Worm (Caenorhabditis elegans) whole organism, young adult: ENCODE results near the gene F40A3.7.

Experiments
- B0336.3 ChIP-seq: fragments of 200-800 bp; sonication (Bioruptor generic); IDR thresholded peaks from 2 replicates; pipeline ENCODE4 v1.3.6; 2022; ENCODE audit warnings: missing genetic modification characterization, missing compliant biosample characterization
- K11D2.4 ChIP-seq: fragments of 200-800 bp; sonication (Bioruptor generic); IDR thresholded peaks from 2 replicates; pipeline ENCODE4 v1.3.6; 2022; ENCODE audit warnings: missing genetic modification reagents, missing genetic modification characterization, missing compliant biosample characterization
- bed-2 ChIP-seq: fragments of 200-800 bp; sonication (Bioruptor generic); IDR thresholded peaks from 2 replicates; pipeline ENCODE4 v1.3.6; 2022; ENCODE audit warnings: missing genetic modification reagents, missing genetic modification characterization, missing compliant biosample characterization
- cebp-1 ChIP-seq, 2 experiments: fragments of 200-800 bp in 1 of 2; sonication (Bioruptor generic) in 1 of 2; sonication (generic microtip) in 1 of 2; IDR thresholded peaks in 1 of 2; optimal IDR thresholded peaks in 1 of 2; 2 replicates each; pipeline versions ENCODE4 v1.3.6 to Lab custom; 2017 to 2022; ENCODE audit warnings: missing compliant biosample characterization in 2 of 2, missing genetic modification characterization in 2 of 2, mild to moderate bottlenecking in 1 of 2, missing genetic modification reagents in 1 of 2, moderate library complexity in 1 of 2
- die-1 ChIP-seq: sonication (generic microtip); optimal IDR thresholded peaks from 2 replicates; lab custom pipeline; 2016; ENCODE audit warnings: missing genotype, mild to moderate bottlenecking, missing genetic modification characterization, missing compliant biosample characterization
- ets-4 ChIP-seq: fragments of 200-800 bp; sonication (Bioruptor generic); optimal IDR thresholded peaks from 2 replicates; lab custom pipeline; 2018; ENCODE audit warnings: mild to moderate bottlenecking, missing genetic modification characterization, missing compliant biosample characterization
- him-1 ChIP-seq: sonication (generic microtip); optimal IDR thresholded peaks from 2 replicates; lab custom pipeline; 2016; ENCODE audit warnings: missing genotype, missing genetic modification reagents, missing genetic modification characterization, missing compliant biosample characterization
- let-526 ChIP-seq: fragments of 200-800 bp; sonication (Bioruptor generic); IDR thresholded peaks from 2 replicates; pipeline ENCODE4 v1.3.6; 2022; ENCODE audit warnings: missing genetic modification reagents, missing genetic modification characterization, missing compliant biosample characterization
- let-607 ChIP-seq, 2 experiments: fragments of 200-800 bp in 1 of 2; sonication (Bioruptor generic) in 1 of 2; sonication (generic microtip) in 1 of 2; optimal IDR thresholded peaks; 2 replicates each; lab custom pipeline; 2016 to 2018; ENCODE audit warnings: mild to moderate bottlenecking in 2 of 2, missing compliant biosample characterization in 2 of 2, missing genetic modification characterization in 2 of 2, moderate library complexity in 2 of 2, missing genotype in 1 of 2
- lsl-1 ChIP-seq: fragments of 200-800 bp; sonication (Bioruptor generic); optimal IDR thresholded peaks from 2 replicates; lab custom pipeline; 2018; ENCODE audit warnings: mild to moderate bottlenecking, missing genetic modification characterization, moderate library complexity, missing compliant biosample characterization
- nhr-120 ChIP-seq: fragments of 200-800 bp; sonication (Bioruptor generic); IDR thresholded peaks from 2 replicates; pipeline ENCODE4 v1.3.6; 2022; ENCODE audit warnings: missing genetic modification characterization, missing compliant biosample characterization
- rcor-1 ChIP-seq: fragments of 200-800 bp; sonication (Bioruptor generic); IDR thresholded peaks from 2 replicates; pipeline ENCODE4 v1.3.6; 2022; ENCODE audit warnings: missing genetic modification reagents, missing genetic modification characterization, missing compliant biosample characterization
- sdz-38 ChIP-seq: sonication (generic microtip); optimal IDR thresholded peaks from 2 replicates; lab custom pipeline; 2016; ENCODE audit warnings: missing genotype, missing genetic modification characterization, missing compliant biosample characterization
- ztf-6 ChIP-seq: fragments of 200-800 bp; sonication (Bioruptor generic); IDR thresholded peaks from 2 replicates; pipeline ENCODE4 v1.3.6; 2022; ENCODE audit warnings: missing genetic modification reagents, missing genetic modification characterization, missing compliant biosample characterization

DNA sequence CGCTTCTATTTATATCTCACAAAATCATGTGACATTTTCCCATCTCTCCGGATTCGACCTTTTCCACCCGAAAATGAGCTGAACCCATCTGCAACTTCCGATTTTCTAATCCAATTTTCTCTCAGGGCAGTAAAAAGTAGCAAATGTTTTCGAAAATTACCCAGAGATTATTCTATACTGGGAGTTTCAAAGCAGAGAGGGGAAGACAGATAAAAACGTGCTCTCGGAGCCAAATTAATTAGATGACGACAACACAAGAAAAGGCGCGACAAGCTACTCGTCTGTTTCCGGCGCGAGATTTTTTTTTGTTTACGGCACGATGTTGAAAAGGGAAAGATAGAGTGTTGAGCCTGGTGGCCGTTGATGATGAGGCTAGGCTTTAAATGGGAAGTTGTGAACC is 15.2 kb downstream of the F40A3.7 start:
- no peak for TF ChIP-seq bed-2 (GFP tag; lab: Robert Waterston, UW)
- no peak for TF ChIP-seq ztf-6
- no peak for TF ChIP-seq lsl-1 (GFP tag; lab: Kevin White, UChicago)
- TF ChIP-seq nhr-120 (GFP tag; lab: Robert Waterston, UW): no peak
- no peak for TF ChIP-seq cebp-1 (GFP tag; IDR thresholded peaks at IDR 0.05; lab: Robert Waterston, UW)
- TF ChIP-seq cebp-1 (tag; optimal IDR thresholded peaks at IDR 0.05; lab: Kevin White, UChicago): no peak
- no peak for TF ChIP-seq rcor-1 (GFP tag; lab: Robert Waterston, UW)
- TF ChIP-seq sdz-38 (tag; lab: Kevin White, UChicago): no peak
- TF ChIP-seq K11D2.4 (GFP tag; lab: Robert Waterston, UW): no peak
- TF ChIP-seq let-526: no peak
- TF ChIP-seq let-607 (tag; optimal IDR thresholded peaks at IDR 0.05; lab: Kevin White, UChicago): no peak
- no peak for TF ChIP-seq him-1 (tag; lab: Kevin White, UChicago)
- no peak for TF ChIP-seq die-1 (tag; lab: Kevin White, UChicago)
- no peak for TF ChIP-seq ets-4
- no peak for TF ChIP-seq B0336.3 (GFP tag; lab: Robert Waterston, UW)
